Worm (Caenorhabditis elegans): ENCODE measurements around the gene vha-14.

vha-14 gene

ce11 chrIII:9467095-9467494, 40.8 kb upstream of the vha-14 start, which contains the start of gene baf-1 (continued):
- TF ChIP-seq dve-1 (tag; optimal IDR thresholded peaks at IDR 0.05; ENCODE audit: insufficient read depth) (peak; percentile 73), duxl-1 (tag; optimal IDR thresholded peaks at IDR 0.05; ENCODE audit: poor library complexity) (peak; percentile 72), T20F7.1 (GFP tag; optimal IDR thresholded peaks at IDR 0.05) (no peak), daf-12 (tag; optimal IDR thresholded peaks at IDR 0.05) (no peak), pha-4 (GFP tag; IDR thresholded peaks at IDR 0.05) (no peak), pha-4 (tag; optimal IDR thresholded peaks at IDR 0.05) (no peak), lin-38 (GFP tag; IDR thresholded peaks at IDR 0.05) (peak; percentile 98), daf-19 (GFP tag; conservative IDR thresholded peaks at IDR 0.05) (no peak), nhr-11 (tag; optimal IDR thresholded peaks at IDR 0.05) (no peak), nhr-237 (tag; optimal IDR thresholded peaks at IDR 0.05) (no peak), F10B5.3 (tag; optimal IDR thresholded peaks at IDR 0.05) (no peak), ctbp-1 (GFP tag; IDR thresholded peaks at IDR 0.05) (no peak), ZK337.2 (GFP tag; IDR thresholded peaks at IDR 0.05) (no peak), nhr-28 (tag; optimal IDR thresholded peaks at IDR 0.05) (peak; percentile 34), ceh-32 (tag; optimal IDR thresholded peaks at IDR 0.05; ENCODE audit: poor library complexity) (no peak), ceh-28 (tag; optimal IDR thresholded peaks at IDR 0.05) (peak; percentile 11), ceh-44 (GFP tag; IDR thresholded peaks at IDR 0.05) (no peak), vab-7 (GFP tag; IDR thresholded peaks at IDR 0.05) (no peak), D1046.2 (GFP tag; IDR thresholded peaks at IDR 0.05) (no peak), mdt-29 (GFP tag; IDR thresholded peaks at IDR 0.05) (no peak), nhr-102 (tag; optimal IDR thresholded peaks at IDR 0.05) (peak; percentile 44), Y5F2A.4 (GFP tag; optimal IDR thresholded peaks at IDR 0.05) (no peak), hlh-30 (tag; optimal IDR thresholded peaks at IDR 0.05; ENCODE audit: insufficient read depth) (peak; percentile 32), lir-3 (tag; optimal IDR thresholded peaks at IDR 0.05) (no peak), ZK546.5 (tag; optimal IDR thresholded peaks at IDR 0.05) (no peak), snpc-1.2 (GFP tag; IDR thresholded peaks at IDR 0.05) (no peak), F44E2.7 (GFP tag; IDR thresholded peaks at IDR 0.05) (no peak), ces-1 (GFP tag; optimal IDR thresholded peaks at IDR 0.05) (no peak), nhr-42 (GFP tag; IDR thresholded peaks at IDR 0.05) (no peak), mxl-2 (GFP tag; conservative IDR thresholded peaks at IDR 0.05) (no peak), nhr-77 (tag; optimal IDR thresholded peaks at IDR 0.05) (peak; percentile 60)

DNA sequence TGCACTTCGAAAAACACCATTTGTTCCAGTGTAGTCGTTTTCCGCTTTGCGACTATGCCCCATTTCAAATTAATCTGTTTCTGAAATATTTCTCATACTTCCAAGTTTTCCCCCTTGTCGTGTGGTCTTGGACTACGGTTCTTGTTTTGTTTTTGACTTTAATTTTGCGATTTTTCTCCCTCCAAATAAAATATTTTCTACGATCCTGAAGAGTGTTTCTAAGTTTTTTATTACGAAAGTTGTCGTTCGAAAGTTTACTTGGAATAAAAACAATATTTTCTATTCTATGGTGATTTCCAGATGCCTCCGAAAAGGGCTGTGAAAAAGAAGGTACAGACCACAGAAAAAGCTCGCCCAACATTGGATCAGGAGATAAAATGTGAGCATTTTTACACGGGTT, 40.0 kb upstream of the vha-14 start, which contains the start of gene tag-342:
tag-342 (plus strand) TSS at position 301 of the 400 bp plus-strand sequence.
- TF ChIP-seq lin-38 (GFP tag; IDR thresholded peaks at IDR 0.05) (peak; percentile 45; the same call in 1 of the 2 replicates), daf-19 (GFP tag; conservative IDR thresholded peaks at IDR 0.05) (no peak), lir-3 (tag; optimal IDR thresholded peaks at IDR 0.05) (no peak)

DNA sequence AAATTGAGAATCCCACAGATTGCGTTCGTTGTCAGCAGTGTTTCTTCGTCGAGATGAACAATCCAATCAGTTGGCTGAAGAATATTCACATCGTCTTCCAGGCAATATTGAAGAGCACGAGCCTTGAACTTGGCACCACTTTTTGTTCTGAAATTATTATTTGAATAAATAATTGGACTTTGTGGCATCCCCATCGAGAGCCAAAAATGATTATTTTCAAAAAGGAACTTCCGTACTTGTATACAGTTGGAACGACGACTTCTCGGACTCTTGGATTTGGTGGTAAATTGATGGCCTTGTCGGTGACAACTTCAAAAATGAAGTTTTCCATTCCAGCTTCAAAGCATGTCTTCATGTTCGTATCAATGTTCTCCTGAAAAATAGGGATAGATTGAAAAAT, 35.9 kb upstream of the vha-14 start:
- TF ChIP-seq aha-1 (tag), result peak; percentile 92
- no peak for TF ChIP-seq unc-130 (GFP tag; optimal IDR thresholded peaks at IDR 0.05)
- TF ChIP-seq Y105C5A.15 (GFP tag; IDR thresholded peaks at IDR 0.05), result no peak

ce11 chrIII:9472464-9472863, 35.4 kb upstream of the vha-14 start:
- TF ChIP-seq dmd-6 (GFP tag; IDR thresholded peaks at IDR 0.05) (peak; percentile 19; the same call in 1 of the 2 replicates), gei-8 (GFP tag; optimal IDR thresholded peaks at IDR 0.05) (no peak), zag-1 (tag; optimal IDR thresholded peaks at IDR 0.05) (no peak), attf-4 (tag; optimal IDR thresholded peaks at IDR 0.05) (no peak), daf-16 (GFP tag; optimal IDR thresholded peaks at IDR 0.05) (no peak), daf-16 (tag; optimal IDR thresholded peaks at IDR 0.05) (peak; percentile 29), hmg-1.1 (GFP tag; IDR thresholded peaks at IDR 0.05) (no peak), cey-2 (tag; optimal IDR thresholded peaks at IDR 0.05; ENCODE audit: borderline replicate concordance, insufficient read depth) (no peak), D1046.2 (GFP tag; IDR thresholded peaks at IDR 0.05) (no peak), pqm-1 (tag; optimal IDR thresholded peaks at IDR 0.05) (peak; percentile 64), skn-1 (tag; optimal IDR thresholded peaks at IDR 0.05) (no peak)
